Worm (Caenorhabditis elegans): Measurements from ENCODE around the gene T22D1.17.

The T22D1.17 gene

DNA sequence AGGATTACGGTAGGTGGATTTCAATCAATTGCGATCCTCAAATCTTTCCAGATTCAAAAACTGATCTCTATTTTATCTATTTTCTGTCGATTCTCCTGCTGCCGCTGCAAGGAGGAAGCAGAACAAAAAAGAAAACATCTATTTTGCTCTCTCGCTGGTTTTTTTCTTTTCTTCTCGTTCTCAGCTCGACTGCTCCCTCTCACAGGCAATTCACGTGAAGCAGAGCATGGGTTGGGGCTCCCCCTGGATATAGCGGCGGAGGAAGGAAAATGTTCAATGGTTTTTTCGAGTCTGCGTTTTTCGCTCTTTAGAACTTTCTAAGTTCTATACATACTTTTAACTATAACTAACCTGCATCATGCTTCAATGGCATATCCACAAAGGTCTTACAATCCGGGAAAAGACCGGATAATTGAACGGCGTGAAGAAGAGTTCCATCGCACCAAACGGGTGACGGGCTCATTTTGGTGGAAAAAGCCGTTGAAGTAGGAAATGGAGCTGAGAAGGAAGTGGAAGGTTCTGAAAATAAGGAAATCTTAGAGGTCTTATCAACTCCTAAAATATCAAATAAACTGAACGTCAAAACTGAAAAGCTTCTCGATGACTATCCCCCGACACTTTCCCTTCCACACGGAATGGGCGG is 26.8 kb upstream of the T22D1.17 start:
- TF ChIP-seq elt-1 (tag; optimal IDR thresholded peaks at IDR 0.05) = no peak
- TF ChIP-seq zag-1 (tag; optimal IDR thresholded peaks at IDR 0.05) = peak; percentile 35
- TF ChIP-seq lin-11 (tag; optimal IDR thresholded peaks at IDR 0.05) = no peak
- no peak for TF ChIP-seq blmp-1 (tag; optimal IDR thresholded peaks at IDR 0.05; ENCODE audit: insufficient read depth)
- no peak for TF ChIP-seq nhr-77 (tag; optimal IDR thresholded peaks at IDR 0.05)
- no peak for TF ChIP-seq ceh-16 (tag; optimal IDR thresholded peaks at IDR 0.05)
- no peak for TF ChIP-seq mbf-1 (tag; optimal IDR thresholded peaks at IDR 0.05)
- TF ChIP-seq Y55F3AM.14 (GFP tag; optimal IDR thresholded peaks at IDR 0.05) = no peak
- TF ChIP-seq nhr-237 (tag; optimal IDR thresholded peaks at IDR 0.05) = no peak
- TF ChIP-seq snpc-4 (tag; optimal IDR thresholded peaks at IDR 0.05) = peak; percentile 48
- peak; percentile 80 for TF ChIP-seq nhr-129 (tag; optimal IDR thresholded peaks at IDR 0.05)
- no peak for TF ChIP-seq ztf-4 (tag; optimal IDR thresholded peaks at IDR 0.05)
- peak; percentile 78 for TF ChIP-seq F13H6.1 (tag; optimal IDR thresholded peaks at IDR 0.05)
- TF ChIP-seq R02D3.7 (tag; optimal IDR thresholded peaks at IDR 0.05) = no peak
- peak in 1 of 2 experiments; percentile 20 for TF ChIP-seq mdl-1 (tag; optimal IDR thresholded peaks at IDR 0.05)
- TF ChIP-seq nhr-12 (tag; optimal IDR thresholded peaks at IDR 0.05) = no peak
- TF ChIP-seq sem-4 (tag; optimal IDR thresholded peaks at IDR 0.05) = no peak
- TF ChIP-seq C34F6.9 (tag; optimal IDR thresholded peaks at IDR 0.05) = peak; percentile 75
- peak; percentile 83 for TF ChIP-seq unc-55 (GFP tag; optimal IDR thresholded peaks at IDR 0.05)
- no peak for TF ChIP-seq gmeb-1 (tag; optimal IDR thresholded peaks at IDR 0.05)
- no peak for TF ChIP-seq alr-1 (tag; optimal IDR thresholded peaks at IDR 0.05)
- TF ChIP-seq fos-1 (tag; optimal IDR thresholded peaks at IDR 0.05) = peak; percentile 18
- no peak for TF ChIP-seq nhr-23 (tag; optimal IDR thresholded peaks at IDR 0.05)
- no peak for TF ChIP-seq lin-39 (tag; optimal IDR thresholded peaks at IDR 0.05)
- TF ChIP-seq nhr-6 (tag; optimal IDR thresholded peaks at IDR 0.05) = peak; percentile 13
- peak; percentile 87 for TF ChIP-seq egl-27 (tag; optimal IDR thresholded peaks at IDR 0.05)
- peak; percentile 99 for TF ChIP-seq sma-9 (GFP tag; optimal IDR thresholded peaks at IDR 0.05)
- TF ChIP-seq sma-9 (tag; optimal IDR thresholded peaks at IDR 0.05) = no peak
- TF ChIP-seq aly-2 (tag; optimal IDR thresholded peaks at IDR 0.05) = no peak
- TF ChIP-seq crh-2 (tag; optimal IDR thresholded peaks at IDR 0.05) = peak; percentile 61
- peak in 1 of 2 experiments; percentile 79 for TF ChIP-seq lsy-2 (tag; optimal IDR thresholded peaks at IDR 0.05)
- peak; percentile 49 for TF ChIP-seq nhr-21 (tag; optimal IDR thresholded peaks at IDR 0.05)
- no peak for TF ChIP-seq ztf-1 (GFP tag; conservative IDR thresholded peaks at IDR 0.05)
- peak; percentile 17 for TF ChIP-seq lin-13 (GFP tag; optimal IDR thresholded peaks at IDR 0.05)
- no peak for TF ChIP-seq nhr-10 (tag; optimal IDR thresholded peaks at IDR 0.05)

- TF ChIP-seq alr-1 (tag; optimal IDR thresholded peaks at IDR 0.05) (no peak), blmp-1 (tag; optimal IDR thresholded peaks at IDR 0.05; ENCODE audit: insufficient read depth) (no peak), ztf-4 (tag; optimal IDR thresholded peaks at IDR 0.05) (no peak)
These were observed 26.1 kb upstream of the T22D1.17 start for ce11 chrIV:6879666-6880210.

DNA sequence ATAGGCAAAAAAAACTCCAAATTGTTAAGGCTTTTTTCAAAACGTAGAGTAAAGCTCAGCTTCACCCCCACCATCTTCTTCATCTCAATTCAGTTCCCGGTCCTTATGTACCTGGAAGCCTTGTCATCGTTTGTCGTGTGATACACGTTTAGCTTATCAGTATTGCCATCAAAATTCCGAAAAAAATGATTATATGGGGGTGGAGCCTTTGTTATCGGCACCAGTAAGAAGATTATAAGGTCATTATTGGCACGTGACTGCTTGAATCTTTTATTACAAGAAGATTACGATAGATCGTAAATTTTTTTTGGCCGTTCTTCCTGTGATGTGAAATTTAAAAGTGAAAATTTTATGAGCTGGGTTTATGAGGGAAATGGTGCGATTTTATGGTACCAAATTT is 25.4 kb upstream of the T22D1.17 start:
- TF ChIP-seq mab-5 (tag; optimal IDR thresholded peaks at IDR 0.05) (no peak), crh-2 (tag; optimal IDR thresholded peaks at IDR 0.05) (peak; percentile 33), fos-1 (tag; optimal IDR thresholded peaks at IDR 0.05) (peak; percentile 87), F13H6.1 (tag; optimal IDR thresholded peaks at IDR 0.05) (peak; percentile 0), gmeb-1 (tag; optimal IDR thresholded peaks at IDR 0.05) (peak; percentile 42), sma-3 (GFP tag; optimal IDR thresholded peaks at IDR 0.05) (peak; percentile 19), unc-39 (tag; optimal IDR thresholded peaks at IDR 0.05) (no peak), sma-9 (GFP tag; optimal IDR thresholded peaks at IDR 0.05) (peak; percentile 86), sma-9 (tag; optimal IDR thresholded peaks at IDR 0.05) (no peak)

- TF ChIP-seq lin-11 (tag; optimal IDR thresholded peaks at IDR 0.05) = no peak
- peak; percentile 51 for TF ChIP-seq mab-5 (tag; optimal IDR thresholded peaks at IDR 0.05)
- TF ChIP-seq nhr-10 (tag; optimal IDR thresholded peaks at IDR 0.05) = no peak
- peak; percentile 60 for TF ChIP-seq C34F6.9 (tag; optimal IDR thresholded peaks at IDR 0.05)
- TF ChIP-seq crh-2 (tag; optimal IDR thresholded peaks at IDR 0.05) = peak; percentile 39
- TF ChIP-seq unc-39 (tag; optimal IDR thresholded peaks at IDR 0.05) = no peak
- TF ChIP-seq mbf-1 (tag; optimal IDR thresholded peaks at IDR 0.05) = no peak
- peak; percentile 8 for TF ChIP-seq blmp-1 (tag; optimal IDR thresholded peaks at IDR 0.05; ENCODE audit: insufficient read depth)
- no peak for TF ChIP-seq alr-1 (tag; optimal IDR thresholded peaks at IDR 0.05)
- TF ChIP-seq nhr-21 (tag; optimal IDR thresholded peaks at IDR 0.05) = peak; percentile 24
- TF ChIP-seq unc-55 (GFP tag; optimal IDR thresholded peaks at IDR 0.05) = peak; percentile 45
- no peak for TF ChIP-seq Y55F3AM.14 (GFP tag; optimal IDR thresholded peaks at IDR 0.05)
- TF ChIP-seq unc-62 (GFP tag; optimal IDR thresholded peaks at IDR 0.05) = no peak
- no peak for TF ChIP-seq nhr-237 (tag; optimal IDR thresholded peaks at IDR 0.05)
- no peak for TF ChIP-seq lin-39 (tag; optimal IDR thresholded peaks at IDR 0.05)
- peak; percentile 100 for TF ChIP-seq sma-9 (GFP tag; optimal IDR thresholded peaks at IDR 0.05)
- peak; percentile 86 for TF ChIP-seq sma-9 (tag; optimal IDR thresholded peaks at IDR 0.05)
- TF ChIP-seq nhr-25 (tag; optimal IDR thresholded peaks at IDR 0.05) = no peak
- no peak for TF ChIP-seq elt-1 (tag; optimal IDR thresholded peaks at IDR 0.05)
- no peak for TF ChIP-seq elt-3 (tag; optimal IDR thresholded peaks at IDR 0.05)
- no peak for TF ChIP-seq nhr-23 (tag; optimal IDR thresholded peaks at IDR 0.05)
- TF ChIP-seq nhr-77 (tag; optimal IDR thresholded peaks at IDR 0.05) = no peak
- TF ChIP-seq lin-13 (GFP tag; optimal IDR thresholded peaks at IDR 0.05) = peak; percentile 42
- no peak for TF ChIP-seq nhr-11 (tag; optimal IDR thresholded peaks at IDR 0.05)
- TF ChIP-seq nhr-12 (tag; optimal IDR thresholded peaks at IDR 0.05) = no peak
- TF ChIP-seq ztf-1 (GFP tag; conservative IDR thresholded peaks at IDR 0.05) = no peak
- no peak for TF ChIP-seq ceh-16 (tag; optimal IDR thresholded peaks at IDR 0.05)
- TF ChIP-seq ztf-4 (tag; optimal IDR thresholded peaks at IDR 0.05) = no peak
- TF ChIP-seq sem-4 (tag; optimal IDR thresholded peaks at IDR 0.05) = peak; percentile 53
- TF ChIP-seq aly-2 (tag; optimal IDR thresholded peaks at IDR 0.05) = no peak
- TF ChIP-seq nhr-129 (tag; optimal IDR thresholded peaks at IDR 0.05) = peak; percentile 86
These were observed 24.6 kb upstream of the T22D1.17 start for ce11 chrIV:6881183-6881582.

Measured in whole organism, L2 larva.